Fruit fly (Drosophila melanogaster): Measurements from ENCODE around the gene brm.
A peak's percentile ranks its signal among the peaks of the same experiment; 100 is the strongest.

Gene brm

dm6 chr3L:16018251-16018583 is 35.5 kb upstream of the brm start:
- TF ChIP-seq h (optimal IDR thresholded peaks at IDR 0.05): no peak
- TF ChIP-seq Sin3A (optimal IDR thresholded peaks at IDR 0.05): no peak
- TF ChIP-seq psq (optimal IDR thresholded peaks at IDR 0.05): no peak

DNA sequence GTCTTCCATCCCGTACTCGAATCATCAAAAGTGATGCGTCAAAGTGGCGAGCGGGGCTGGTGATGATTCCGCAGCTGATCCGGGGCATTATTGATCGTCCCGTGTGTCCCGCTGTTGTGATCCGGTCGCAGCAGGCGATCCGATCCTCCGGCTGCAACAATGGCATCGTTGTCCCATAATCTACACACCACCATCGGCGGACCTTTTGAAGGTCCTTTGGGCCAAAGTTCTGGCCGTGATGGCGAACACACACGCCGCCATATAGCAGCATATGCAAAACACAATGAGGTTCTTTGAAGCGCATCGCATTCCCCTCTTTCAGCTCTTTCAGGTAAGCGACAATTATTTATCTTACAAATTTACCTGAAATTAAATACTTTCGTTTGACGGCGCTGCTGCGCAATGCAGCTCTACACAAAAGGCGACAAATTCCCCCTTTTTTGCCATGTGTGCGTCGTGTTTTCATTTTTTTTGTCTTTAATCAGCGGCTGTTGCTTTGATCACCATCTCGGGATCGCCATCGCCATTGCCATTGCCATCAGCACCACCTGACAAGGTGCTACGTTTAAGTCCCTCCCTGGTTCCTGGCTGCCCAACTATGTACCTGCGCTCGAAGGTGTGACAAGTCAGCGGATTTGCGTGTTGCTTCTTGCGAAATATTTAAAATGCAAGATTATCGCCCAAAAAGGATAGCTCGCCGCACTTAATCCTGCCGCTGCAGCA is 35.0 kb upstream of the brm start:
- TF ChIP-seq Myc (optimal IDR thresholded peaks at IDR 0.05): no peak
- no peak for TF ChIP-seq h (optimal IDR thresholded peaks at IDR 0.05)
- no peak for TF ChIP-seq ttk (optimal IDR thresholded peaks at IDR 0.05)
- TF ChIP-seq Sin3A (optimal IDR thresholded peaks at IDR 0.05): no peak
- no peak for TF ChIP-seq psq (optimal IDR thresholded peaks at IDR 0.05)
- no peak for TF ChIP-seq insv (optimal IDR thresholded peaks at IDR 0.05)

- TF ChIP-seq insv (optimal IDR thresholded peaks at IDR 0.05) (no peak), Myc (optimal IDR thresholded peaks at IDR 0.05) (no peak), ttk (optimal IDR thresholded peaks at IDR 0.05) (no peak), psq (optimal IDR thresholded peaks at IDR 0.05) (no peak), h (optimal IDR thresholded peaks at IDR 0.05) (no peak), Sin3A (optimal IDR thresholded peaks at IDR 0.05) (no peak)
Observed at dm6 chr3L:16016911-16017310, 34.2 kb upstream of the brm start.

dm6 chr3L:16015765-16016760 is 33.4 kb upstream of the brm start:
- no peak for TF ChIP-seq h (optimal IDR thresholded peaks at IDR 0.05)
- TF ChIP-seq psq (optimal IDR thresholded peaks at IDR 0.05): no peak
- no peak for TF ChIP-seq insv (optimal IDR thresholded peaks at IDR 0.05)

- no peak for TF ChIP-seq insv (optimal IDR thresholded peaks at IDR 0.05)
- no peak for TF ChIP-seq Sin3A (optimal IDR thresholded peaks at IDR 0.05)
- no peak for TF ChIP-seq Myc (optimal IDR thresholded peaks at IDR 0.05)
- no peak for TF ChIP-seq h (optimal IDR thresholded peaks at IDR 0.05)
Observed at dm6 chr3L:16014515-16014914, 31.8 kb upstream of the brm start.

dm6 chr3L:16013198-16013982 is 30.7 kb upstream of the brm start:
- TF ChIP-seq psq (optimal IDR thresholded peaks at IDR 0.05): no peak

DNA sequence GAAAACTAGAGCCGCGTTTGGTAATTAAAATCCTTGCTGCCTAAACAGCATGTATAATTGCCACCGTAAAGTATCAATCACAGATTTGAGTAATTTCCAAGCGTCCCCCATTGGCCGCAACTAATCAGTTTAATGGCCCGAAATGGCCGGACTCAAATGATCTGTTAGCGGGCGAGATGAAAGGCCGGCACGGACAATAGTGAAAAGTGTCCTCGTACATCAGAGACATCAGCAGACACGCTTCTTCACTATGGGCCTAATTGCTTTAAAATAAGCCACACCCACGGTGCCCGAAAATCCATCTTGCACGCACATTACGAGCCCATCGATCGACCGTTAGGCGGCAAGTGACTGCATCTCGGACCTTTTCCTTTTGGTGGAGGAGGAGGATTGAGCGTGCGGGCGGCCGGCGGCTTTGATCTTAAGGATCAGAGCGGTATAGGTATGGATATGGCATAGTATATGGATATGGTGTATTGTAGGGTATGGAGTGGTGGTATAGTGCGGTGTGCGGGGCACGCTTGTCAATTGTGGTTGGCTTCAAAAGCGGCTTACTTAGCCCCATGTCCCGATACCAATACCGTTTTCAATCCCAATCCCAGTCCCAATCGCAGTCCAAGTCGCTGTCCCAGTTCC is 29.8 kb upstream of the brm start:
- TF ChIP-seq Sin3A (optimal IDR thresholded peaks at IDR 0.05) (no peak), psq (optimal IDR thresholded peaks at IDR 0.05) (no peak), insv (optimal IDR thresholded peaks at IDR 0.05) (no peak), ttk (optimal IDR thresholded peaks at IDR 0.05) (no peak), Myc (optimal IDR thresholded peaks at IDR 0.05) (no peak), h (optimal IDR thresholded peaks at IDR 0.05) (no peak)

DNA sequence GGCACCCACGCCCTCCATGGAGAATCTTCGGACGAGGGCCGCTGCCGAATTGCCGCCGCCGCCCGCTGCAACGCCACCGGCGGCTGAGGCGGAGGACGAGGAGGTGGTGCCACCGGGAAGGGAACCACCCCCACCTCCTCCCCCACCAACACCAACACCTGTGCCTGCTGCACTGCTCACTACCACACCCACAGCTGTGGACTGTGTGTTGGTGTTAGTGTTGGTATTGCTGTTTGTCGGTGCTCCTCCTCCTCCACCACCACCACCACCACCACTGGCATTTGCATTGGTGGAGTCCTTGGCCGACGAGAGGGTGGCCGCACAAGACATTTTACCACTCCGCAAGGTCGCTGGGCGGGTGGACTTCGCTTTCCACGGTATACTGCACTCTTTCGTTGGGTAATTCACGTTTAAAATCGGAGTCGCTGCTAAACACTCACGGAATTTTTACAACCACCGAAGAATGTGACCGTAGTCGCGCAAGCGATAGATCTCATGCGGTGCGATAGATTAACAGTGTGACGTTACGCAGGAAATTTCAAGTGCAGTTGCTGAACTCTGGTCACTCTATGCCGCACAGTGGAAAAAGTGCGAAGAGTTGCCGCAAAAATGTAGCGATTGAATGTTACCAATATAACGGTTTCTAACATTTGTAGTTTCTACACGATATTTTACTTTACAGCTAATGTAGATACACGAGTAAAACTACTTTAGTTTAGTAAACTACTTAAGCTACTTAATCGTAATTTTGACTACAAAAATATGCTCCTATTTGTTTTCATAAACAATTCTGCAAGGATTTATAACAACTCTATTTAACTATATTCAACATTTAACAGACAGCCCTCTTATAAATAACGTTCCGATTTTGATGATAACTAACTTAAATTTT is 28.9 kb upstream of the brm start, which contains the start of gene mib1:
mib1 (minus strand) TSS at position 494 of the 892 bp plus-strand sequence.
- TF ChIP-seq h (optimal IDR thresholded peaks at IDR 0.05) (no peak), Sin3A (optimal IDR thresholded peaks at IDR 0.05) (no peak), ttk (optimal IDR thresholded peaks at IDR 0.05) (no peak), psq (optimal IDR thresholded peaks at IDR 0.05) (no peak), Myc (optimal IDR thresholded peaks at IDR 0.05) (no peak), insv (optimal IDR thresholded peaks at IDR 0.05) (no peak)

dm6 chr3L:16010176-16010575 is 27.5 kb upstream of the brm start:
- no peak for TF ChIP-seq Sin3A (optimal IDR thresholded peaks at IDR 0.05)
- TF ChIP-seq ttk (optimal IDR thresholded peaks at IDR 0.05): no peak
- no peak for TF ChIP-seq h (optimal IDR thresholded peaks at IDR 0.05)

- TF ChIP-seq Myc (optimal IDR thresholded peaks at IDR 0.05) (no peak), psq (optimal IDR thresholded peaks at IDR 0.05) (peak; percentile 14)
Observed at dm6 chr3L:16004401-16005237, 21.9 kb upstream of the brm start, which contains the start of the genes hzg and mRpS31. hzg (minus strand) TSS chr3L:16004736. mRpS31 (plus strand) TSS chr3L:16005193.

All from Kc167 (cell line).